Worm (Caenorhabditis elegans) whole organism, mixed stage, embryonic: ENCODE data around the gene Y22D7AR.14.

Source experiments
- M03D4.4 ChIP-seq: sonication (generic microtip); optimal IDR thresholded peaks from 2 replicates; lab custom pipeline; 2017; ENCODE audit warnings: mild to moderate bottlenecking, missing genetic modification characterization, missing compliant biosample characterization
- bed-3 ChIP-seq: fragments of 200-800 bp; sonication (Bioruptor generic); optimal IDR thresholded peaks from 3 replicates; lab custom pipeline; 2018; ENCODE audit warnings: mild to moderate bottlenecking, missing genetic modification characterization, moderate library complexity, missing compliant biosample characterization
- blmp-1 ChIP-seq: fragments of 150-350 bp; optimal IDR thresholded peaks from 2 replicates; lab custom pipeline; 2014; ENCODE audit warnings: missing biosample characterization, missing genetic modification characterization
- ceh-39 ChIP-seq: fragments of 150-350 bp; optimal IDR thresholded peaks from 2 replicates; lab custom pipeline; 2014; ENCODE audit warnings: missing biosample characterization, missing genetic modification characterization
- ceh-43 ChIP-seq: fragments of 200-800 bp; sonication (Bioruptor generic); optimal IDR thresholded peaks from 2 replicates; lab custom pipeline; 2018; ENCODE audit warnings: mild to moderate bottlenecking, missing genetic modification characterization, moderate library complexity, missing compliant biosample characterization
- ceh-83 ChIP-seq: fragments of 200-800 bp; sonication (Bioruptor generic); optimal IDR thresholded peaks from 2 replicates; lab custom pipeline; 2018; ENCODE audit warnings: mild to moderate bottlenecking, missing genetic modification characterization, missing compliant biosample characterization
- ces-1 ChIP-seq: fragments of 150-350 bp; optimal IDR thresholded peaks from 2 replicates; lab custom pipeline; 2014; ENCODE audit warnings: missing biosample characterization, missing genetic modification reagents, missing genetic modification characterization
- cnd-1 ChIP-seq: fragments of 200-800 bp; sonication (Bioruptor generic); optimal IDR thresholded peaks from 2 replicates; lab custom pipeline; 2018; ENCODE audit warnings: mild to moderate bottlenecking, missing genetic modification characterization, missing compliant biosample characterization
- elt-1 ChIP-seq: sonication (generic microtip); optimal IDR thresholded peaks from 2 replicates; lab custom pipeline; 2017; ENCODE audit warnings: missing genetic modification characterization, mild to moderate bottlenecking, missing compliant biosample characterization, antibody characterized with exemption, moderate library complexity, borderline replicate concordance; ENCODE audit not compliant: insufficient read depth
- elt-3 ChIP-seq: fragments of 150-350 bp; optimal IDR thresholded peaks from 2 replicates; lab custom pipeline; 2014; ENCODE audit warnings: missing biosample characterization, missing genetic modification characterization
- flh-1 ChIP-seq: fragments of 200-800 bp; sonication (Bioruptor generic); optimal IDR thresholded peaks from 2 replicates; lab custom pipeline; 2018; ENCODE audit warnings: mild to moderate bottlenecking, missing genetic modification characterization, moderate library complexity, missing compliant biosample characterization
- ham-2 ChIP-seq: fragments of 200-800 bp; sonication (Bioruptor generic); optimal IDR thresholded peaks from 2 replicates; lab custom pipeline; 2018; ENCODE audit warnings: mild to moderate bottlenecking, missing genetic modification characterization, missing compliant biosample characterization
- hlh-1 ChIP-seq: fragments of 150-350 bp; optimal IDR thresholded peaks from 2 replicates; lab custom pipeline; 2014; ENCODE audit warnings: missing biosample characterization, missing genetic modification reagents, missing genetic modification characterization
- lin-13 ChIP-seq: fragments of 150-350 bp; optimal IDR thresholded peaks from 2 replicates; lab custom pipeline; 2014; ENCODE audit warnings: missing biosample characterization, missing genetic modification characterization
- lin-32 ChIP-seq: fragments of 200-800 bp; sonication (Bioruptor generic); optimal IDR thresholded peaks from 2 replicates; lab custom pipeline; 2018; ENCODE audit warnings: mild to moderate bottlenecking, missing genetic modification characterization, missing compliant biosample characterization
- lsy-2 ChIP-seq: fragments of 150-350 bp; optimal IDR thresholded peaks from 2 replicates; lab custom pipeline; 2014; ENCODE audit warnings: missing biosample characterization, missing genetic modification characterization
- mab-5 ChIP-seq: fragments of 150-350 bp; optimal IDR thresholded peaks from 2 replicates; lab custom pipeline; 2014; ENCODE audit warnings: missing biosample characterization, missing genetic modification characterization
- mep-1 ChIP-seq: fragments of 150-350 bp; optimal IDR thresholded peaks from 2 replicates; lab custom pipeline; 2017; ENCODE audit warnings: missing biosample characterization, missing genetic modification reagents, missing genetic modification characterization, inconsistent platforms
- mls-2 ChIP-seq: sonication (generic microtip); optimal IDR thresholded peaks from 2 replicates; lab custom pipeline; 2016; ENCODE audit warnings: mild to moderate bottlenecking, missing genetic modification characterization, moderate library complexity, missing compliant biosample characterization
- nhr-12 ChIP-seq: fragments of 150-350 bp; optimal IDR thresholded peaks from 2 replicates; lab custom pipeline; 2014; ENCODE audit warnings: missing biosample characterization, missing genetic modification characterization
- nhr-2 ChIP-seq: fragments of 150-350 bp; optimal IDR thresholded peaks from 2 replicates; lab custom pipeline; 2014; ENCODE audit warnings: missing biosample characterization, missing genetic modification characterization
- nhr-237 ChIP-seq: fragments of 150-350 bp; optimal IDR thresholded peaks from 2 replicates; lab custom pipeline; 2014; ENCODE audit warnings: missing biosample characterization, missing genetic modification characterization
- nhr-28 ChIP-seq: fragments of 150-350 bp; optimal IDR thresholded peaks from 2 replicates; lab custom pipeline; 2014; ENCODE audit warnings: missing biosample characterization, missing genetic modification characterization
- nhr-76 ChIP-seq: sonication (generic microtip); optimal IDR thresholded peaks from 2 replicates; lab custom pipeline; 2017; ENCODE audit warnings: missing biosample characterization, missing genetic modification characterization
- pha-4 ChIP-seq: fragments of 150-350 bp; optimal IDR thresholded peaks from 2 replicates; lab custom pipeline; 2018; ENCODE audit warnings: missing biosample characterization, missing genetic modification reagents, missing genetic modification characterization
- sem-2 ChIP-seq: fragments of 200-800 bp; sonication (Bioruptor generic); optimal IDR thresholded peaks from 2 replicates; lab custom pipeline; 2018; ENCODE audit warnings: mild to moderate bottlenecking, missing genetic modification characterization, missing compliant biosample characterization
- snpc-4 ChIP-seq: fragments of 150-350 bp; optimal IDR thresholded peaks from 2 replicates; lab custom pipeline; 2014; ENCODE audit warnings: missing biosample characterization, missing genetic modification characterization
- sptf-1 ChIP-seq: sonication (generic microtip); optimal IDR thresholded peaks from 2 replicates; lab custom pipeline; 2017; ENCODE audit warnings: mild to moderate bottlenecking, missing genetic modification characterization, moderate library complexity, missing compliant biosample characterization
- tbx-8 ChIP-seq: fragments of 200-800 bp; sonication (Bioruptor generic); optimal IDR thresholded peaks from 2 replicates; lab custom pipeline; 2018; ENCODE audit warnings: mild to moderate bottlenecking, missing genetic modification characterization, moderate library complexity, missing compliant biosample characterization
- unc-120 ChIP-seq: sonication (generic microtip); optimal IDR thresholded peaks from 2 replicates; lab custom pipeline; 2017; ENCODE audit warnings: missing genetic modification characterization, missing compliant biosample characterization; ENCODE audit not compliant: poor library complexity, severe bottlenecking
- unc-62 ChIP-seq: fragments of 150-350 bp; optimal IDR thresholded peaks from 2 replicates; lab custom pipeline; 2014; ENCODE audit warnings: missing biosample characterization, missing genetic modification reagents, missing genetic modification characterization
- zip-8 ChIP-seq: fragments of 150-350 bp; optimal IDR thresholded peaks from 2 replicates; lab custom pipeline; 2014; ENCODE audit warnings: missing biosample characterization, missing genetic modification characterization
- ztf-11 ChIP-seq: fragments of 150-350 bp; optimal IDR thresholded peaks from 2 replicates; lab custom pipeline; 2014; ENCODE audit warnings: missing biosample characterization, missing genetic modification characterization

Y22D7AR.14 gene

ce11 chrIII:1665799-1666308 lies 24.0 kb downstream of the Y22D7AR.14 start, which contains the start of gene Y22D7AR.3:
Gene Y22D7AR.3 (minus strand): TSS chrIII:1665849.
- peak; percentile 40 for TF ChIP-seq zip-8 (tag; lab: Kevin White, UChicago)
- TF ChIP-seq lin-32 (GFP tag; lab: Kevin White, UChicago): no peak

- TF ChIP-seq mab-5 (tag; lab: Kevin White, UChicago): no peak
- TF ChIP-seq ham-2 (GFP tag; lab: Kevin White, UChicago): no peak
- TF ChIP-seq lin-13: no peak
- TF ChIP-seq pha-4: no peak
- no peak for TF ChIP-seq nhr-76 (tag; lab: Kevin White, UChicago)
- no peak for TF ChIP-seq nhr-12 (tag; lab: Kevin White, UChicago)
- TF ChIP-seq lsy-2 (tag; lab: Kevin White, UChicago): no peak
- no peak for TF ChIP-seq elt-3
- TF ChIP-seq sem-2 (GFP tag; lab: Kevin White, UChicago): no peak
- no peak for TF ChIP-seq hlh-1 (tag; lab: Kevin White, UChicago)
- TF ChIP-seq ces-1 (GFP tag; lab: Kevin White, UChicago): no peak
- no peak for TF ChIP-seq cnd-1 (tag; lab: Kevin White, UChicago)
- TF ChIP-seq ceh-43 (GFP tag; lab: Kevin White, UChicago): no peak
- no peak for TF ChIP-seq unc-62 (GFP tag; lab: Kevin White, UChicago)
- no peak for TF ChIP-seq ztf-11 (tag; lab: Kevin White, UChicago)
- no peak for TF ChIP-seq mls-2 (tag; lab: Kevin White, UChicago)
- TF ChIP-seq blmp-1 (tag; lab: Kevin White, UChicago): no peak
- TF ChIP-seq sptf-1 (tag; lab: Kevin White, UChicago): no peak
- no peak for TF ChIP-seq flh-1 (GFP tag; lab: Kevin White, UChicago)
These were observed 24.5 kb downstream of the Y22D7AR.14 start for ce11 chrIII:1665373-1665772.

- TF ChIP-seq flh-1 (GFP tag; lab: Kevin White, UChicago): no peak
- TF ChIP-seq ceh-43 (GFP tag; lab: Kevin White, UChicago): no peak
- no peak for TF ChIP-seq nhr-2 (tag; lab: Kevin White, UChicago)
- no peak for TF ChIP-seq elt-1 (tag; lab: Kevin White, UChicago)
- TF ChIP-seq mls-2 (tag; lab: Kevin White, UChicago): no peak
- TF ChIP-seq bed-3 (GFP tag; lab: Kevin White, UChicago): no peak
- TF ChIP-seq pha-4: no peak
These were observed 25.0 kb downstream of the Y22D7AR.14 start, which contains the start of gene Y22D7AL.16 for ce11 chrIII:1664761-1665266. Gene Y22D7AL.16 (minus strand): TSS chrIII:1665216.

- TF ChIP-seq tbx-8 (GFP tag; lab: Kevin White, UChicago) (no peak), ceh-39 (no peak), nhr-237 (tag; lab: Kevin White, UChicago) (no peak), ztf-11 (tag; lab: Kevin White, UChicago) (no peak), zip-8 (tag; lab: Kevin White, UChicago) (no peak), lin-32 (GFP tag; lab: Kevin White, UChicago) (no peak), elt-3 (no peak), M03D4.4 (tag; lab: Kevin White, UChicago) (no peak), elt-1 (tag; lab: Kevin White, UChicago) (no peak), lin-13 (no peak), nhr-12 (tag; lab: Kevin White, UChicago) (no peak), bed-3 (GFP tag; lab: Kevin White, UChicago) (no peak)
- TF ChIP-seq, all 35 proteins: peak for 0
These were observed 26.8 kb downstream of the Y22D7AR.14 start for ce11 chrIII:1663056-1663455.

ce11 chrIII:1662405-1662804 lies 27.4 kb downstream of the Y22D7AR.14 start:
- no peak for TF ChIP-seq hlh-1 (tag; lab: Kevin White, UChicago)
- no peak for TF ChIP-seq elt-1 (tag; lab: Kevin White, UChicago)
- TF ChIP-seq mab-5 (tag; lab: Kevin White, UChicago): no peak
- no peak for TF ChIP-seq M03D4.4 (tag; lab: Kevin White, UChicago)
- no peak for TF ChIP-seq lin-32 (GFP tag; lab: Kevin White, UChicago)
- no peak for TF ChIP-seq lin-13
- TF ChIP-seq mep-1 (tag; lab: Kevin White, UChicago): no peak
- no peak for TF ChIP-seq unc-120
- no peak for TF ChIP-seq ceh-83 (GFP tag; lab: Kevin White, UChicago)
- TF ChIP-seq blmp-1 (tag; lab: Kevin White, UChicago): no peak
- TF ChIP-seq nhr-28: no peak
- no peak for TF ChIP-seq snpc-4 (tag; lab: Kevin White, UChicago)
- no peak for TF ChIP-seq nhr-237 (tag; lab: Kevin White, UChicago)
- TF ChIP-seq, all 35 proteins: peak for 0
